Worm (Caenorhabditis elegans) whole organism, early embryonic: ENCODE results near the gene F32H5.4.

Source experiments
- B0310.2 ChIP-seq: sonication (generic microtip); optimal IDR thresholded peaks from 2 replicates; lab custom pipeline; 2016; ENCODE audit warnings: mild to moderate bottlenecking, missing genetic modification characterization, missing compliant biosample characterization
- F13C5.2 ChIP-seq: sonication (generic microtip); optimal IDR thresholded peaks from 2 replicates; lab custom pipeline; 2017; ENCODE audit warnings: mild to moderate bottlenecking, missing genetic modification characterization, inconsistent platforms, missing compliant biosample characterization
- aly-1 ChIP-seq: sonication (generic microtip); optimal IDR thresholded peaks from 2 replicates; lab custom pipeline; 2016; ENCODE audit warnings: missing genetic modification characterization, missing compliant biosample characterization
- ama-1 ChIP-seq: fragments of 150-350 bp; optimal IDR thresholded peaks from 2 replicates; lab custom pipeline; 2014
- ceh-13 ChIP-seq: fragments of 200-800 bp; sonication (Bioruptor generic); optimal IDR thresholded peaks from 2 replicates; lab custom pipeline; 2018; ENCODE audit warnings: mild to moderate bottlenecking, missing genetic modification characterization, missing compliant biosample characterization
- ceh-36 ChIP-seq: sonication (generic microtip); optimal IDR thresholded peaks from 2 replicates; lab custom pipeline; 2016; ENCODE audit warnings: missing genetic modification characterization, inconsistent platforms, missing compliant biosample characterization
- ets-7 ChIP-seq: sonication (generic microtip); optimal IDR thresholded peaks from 2 replicates; lab custom pipeline; 2016; ENCODE audit warnings: missing genotype, missing genetic modification characterization, missing compliant biosample characterization
- flt-1 ChIP-seq: fragments of 200-800 bp; sonication (Bioruptor generic); IDR thresholded peaks from 2 replicates; pipeline ENCODE4 v1.3.6; 2022; ENCODE audit warnings: missing genetic modification characterization, missing compliant biosample characterization
- hmbx-1 ChIP-seq: sonication (generic microtip); optimal IDR thresholded peaks from 2 replicates; lab custom pipeline; 2016; ENCODE audit warnings: mild to moderate bottlenecking, missing genetic modification characterization, missing compliant biosample characterization
- hmg-4 ChIP-seq: fragments of 200-800 bp; sonication (Bioruptor generic); optimal IDR thresholded peaks from 2 replicates; lab custom pipeline; 2018; ENCODE audit warnings: mild to moderate bottlenecking, missing genetic modification characterization, missing compliant biosample characterization
- hnd-1 ChIP-seq: sonication (generic microtip); optimal IDR thresholded peaks from 2 replicates; lab custom pipeline; 2016; ENCODE audit warnings: missing genetic modification characterization, missing compliant biosample characterization
- pes-1 ChIP-seq: fragments of 200-800 bp; sonication (Bioruptor generic); IDR thresholded peaks from 2 replicates; pipeline ENCODE4 v1.3.6; 2022; ENCODE audit warnings: missing genetic modification reagents, missing genetic modification characterization, missing compliant biosample characterization
- scrt-1 ChIP-seq: fragments of 200-800 bp; sonication (Bioruptor generic); IDR thresholded peaks from 2 replicates; pipeline ENCODE4 v1.3.6; 2022; ENCODE audit warnings: missing genetic modification characterization, missing compliant biosample characterization
- sea-1 ChIP-seq: fragments of 200-800 bp; sonication (Bioruptor generic); conservative IDR thresholded peaks from 2 replicates; pipeline ENCODE4 v1.3.6; 2022; ENCODE audit warnings: missing genetic modification characterization, missing compliant biosample characterization
- tbx-11 ChIP-seq: fragments of 200-800 bp; sonication (Bioruptor generic); IDR thresholded peaks from 2 replicates; pipeline ENCODE4 v1.3.6; 2022; ENCODE audit warnings: missing genetic modification characterization, missing compliant biosample characterization
- tbx-37 ChIP-seq: fragments of 200-800 bp; sonication (Bioruptor generic); conservative IDR thresholded peaks from 2 replicates; pipeline ENCODE4 v1.3.6; 2022; ENCODE audit warnings: missing genetic modification reagents, missing genetic modification characterization, missing compliant biosample characterization
- tra-4 ChIP-seq: sonication (generic microtip); optimal IDR thresholded peaks from 2 replicates; lab custom pipeline; 2017; ENCODE audit warnings: missing genetic modification characterization, missing compliant biosample characterization

The F32H5.4 gene

ce11 chrV:13333386-13334180 is 26.8 kb upstream of the F32H5.4 start, which contains the start of gene nhr-168:
nhr-168 (minus strand) TSS chrV:13333871.
- TF ChIP-seq tra-4 (tag; lab: Kevin White, UChicago): no peak
- no peak for TF ChIP-seq F13C5.2
- TF ChIP-seq scrt-1: no peak
- TF ChIP-seq B0310.2: no peak
- TF ChIP-seq aly-1 (tag; lab: Kevin White, UChicago): no peak
- no peak for TF ChIP-seq flt-1 (GFP tag; lab: Robert Waterston, UW)
- TF ChIP-seq tbx-11 (GFP tag; lab: Robert Waterston, UW): no peak
- TF ChIP-seq ceh-36 (tag; lab: Kevin White, UChicago): no peak
- no peak for TF ChIP-seq sea-1 (GFP tag; lab: Robert Waterston, UW)
- TF ChIP-seq hmbx-1 (tag; lab: Kevin White, UChicago): no peak
- TF ChIP-seq hnd-1: no peak
- no peak for TF ChIP-seq pes-1 (GFP tag; lab: Robert Waterston, UW)
- no peak for TF ChIP-seq ceh-13 (GFP tag; lab: Kevin White, UChicago)
- TF ChIP-seq tbx-37: no peak
- no peak for TF ChIP-seq ama-1 (lab: Kevin White, UChicago)
- TF ChIP-seq ets-7 (tag; lab: Kevin White, UChicago): no peak
- TF ChIP-seq hmg-4 (GFP tag; lab: Kevin White, UChicago): no peak

ce11 chrV:13334447-13334846 is 25.9 kb upstream of the F32H5.4 start:
- TF ChIP-seq ets-7 (tag; lab: Kevin White, UChicago) (no peak), flt-1 (GFP tag; lab: Robert Waterston, UW) (no peak), sea-1 (GFP tag; lab: Robert Waterston, UW) (no peak), tbx-37 (no peak)

ce11 chrV:13335883-13336419 is 24.4 kb upstream of the F32H5.4 start, which contains the start of gene C50B6.9:
C50B6.9 (plus strand) TSS chrV:13336369.
- no peak for TF ChIP-seq F13C5.2
- TF ChIP-seq tbx-37: no peak
- no peak for TF ChIP-seq ceh-36 (tag; lab: Kevin White, UChicago)
- no peak for TF ChIP-seq hnd-1
- TF ChIP-seq ceh-13 (GFP tag; lab: Kevin White, UChicago): no peak
- no peak for TF ChIP-seq hmbx-1 (tag; lab: Kevin White, UChicago)
- TF ChIP-seq sea-1 (GFP tag; lab: Robert Waterston, UW): no peak
- no peak for TF ChIP-seq tra-4 (tag; lab: Kevin White, UChicago)
- TF ChIP-seq scrt-1: no peak
- no peak for TF ChIP-seq hmg-4 (GFP tag; lab: Kevin White, UChicago)
- no peak for TF ChIP-seq pes-1 (GFP tag; lab: Robert Waterston, UW)
- no peak for TF ChIP-seq ama-1 (lab: Kevin White, UChicago)
- TF ChIP-seq B0310.2: no peak
- TF ChIP-seq aly-1 (tag; lab: Kevin White, UChicago): no peak

- TF ChIP-seq hnd-1 (no peak), ceh-36 (tag; lab: Kevin White, UChicago) (no peak), tra-4 (tag; lab: Kevin White, UChicago) (no peak), hmbx-1 (tag; lab: Kevin White, UChicago) (no peak), sea-1 (GFP tag; lab: Robert Waterston, UW) (no peak), hmg-4 (GFP tag; lab: Kevin White, UChicago) (no peak), aly-1 (tag; lab: Kevin White, UChicago) (no peak), tbx-11 (GFP tag; lab: Robert Waterston, UW) (no peak)
These were observed 22.3 kb upstream of the F32H5.4 start for ce11 chrV:13338037-13338436.

ce11 chrV:13339633-13340290 is 20.6 kb upstream of the F32H5.4 start, which contains the start of the genes str-4 and lgc-48:
str-4 (minus strand) TSS chrV:13339733.
lgc-48 (plus strand) TSS chrV:13340240.
- no peak for TF ChIP-seq hmg-4 (GFP tag; lab: Kevin White, UChicago)
- no peak for TF ChIP-seq ama-1 (lab: Kevin White, UChicago)
- no peak for TF ChIP-seq flt-1 (GFP tag; lab: Robert Waterston, UW)
- TF ChIP-seq F13C5.2: no peak
- no peak for TF ChIP-seq tbx-11 (GFP tag; lab: Robert Waterston, UW)
- TF ChIP-seq tbx-37: no peak
- no peak for TF ChIP-seq hnd-1
- TF ChIP-seq ceh-13 (GFP tag; lab: Kevin White, UChicago): no peak
- TF ChIP-seq scrt-1: no peak

ce11 chrV:13342235-13342634 is 18.1 kb upstream of the F32H5.4 start:
- TF ChIP-seq F13C5.2 (no peak), ets-7 (tag; lab: Kevin White, UChicago) (no peak), tra-4 (tag; lab: Kevin White, UChicago) (no peak), pes-1 (GFP tag; lab: Robert Waterston, UW) (no peak), flt-1 (GFP tag; lab: Robert Waterston, UW) (no peak), ceh-36 (tag; lab: Kevin White, UChicago) (no peak), hnd-1 (no peak), sea-1 (GFP tag; lab: Robert Waterston, UW) (no peak), B0310.2 (no peak), aly-1 (tag; lab: Kevin White, UChicago) (no peak), tbx-37 (no peak), ceh-13 (GFP tag; lab: Kevin White, UChicago) (no peak), scrt-1 (no peak), tbx-11 (GFP tag; lab: Robert Waterston, UW) (no peak), hmg-4 (GFP tag; lab: Kevin White, UChicago) (no peak), hmbx-1 (tag; lab: Kevin White, UChicago) (no peak), ama-1 (lab: Kevin White, UChicago) (no peak)
